Worm (Caenorhabditis elegans) whole organism, mixed stage, embryonic: ENCODE results near the gene asb-1.

Experiments
- M03D4.4 ChIP-seq: sonication (generic microtip); optimal IDR thresholded peaks from 2 replicates; lab custom pipeline; 2017; ENCODE audit warnings: mild to moderate bottlenecking, missing genetic modification characterization, missing compliant biosample characterization
- bed-3 ChIP-seq: fragments of 200-800 bp; sonication (Bioruptor generic); optimal IDR thresholded peaks from 3 replicates; lab custom pipeline; 2018; ENCODE audit warnings: mild to moderate bottlenecking, missing genetic modification characterization, moderate library complexity, missing compliant biosample characterization
- blmp-1 ChIP-seq: fragments of 150-350 bp; optimal IDR thresholded peaks from 2 replicates; lab custom pipeline; 2014; ENCODE audit warnings: missing biosample characterization, missing genetic modification characterization
- ceh-39 ChIP-seq: fragments of 150-350 bp; optimal IDR thresholded peaks from 2 replicates; lab custom pipeline; 2014; ENCODE audit warnings: missing biosample characterization, missing genetic modification characterization
- ceh-43 ChIP-seq: fragments of 200-800 bp; sonication (Bioruptor generic); optimal IDR thresholded peaks from 2 replicates; lab custom pipeline; 2018; ENCODE audit warnings: mild to moderate bottlenecking, missing genetic modification characterization, moderate library complexity, missing compliant biosample characterization
- ces-1 ChIP-seq: fragments of 150-350 bp; optimal IDR thresholded peaks from 2 replicates; lab custom pipeline; 2014; ENCODE audit warnings: missing biosample characterization, missing genetic modification reagents, missing genetic modification characterization
- cnd-1 ChIP-seq: fragments of 200-800 bp; sonication (Bioruptor generic); optimal IDR thresholded peaks from 2 replicates; lab custom pipeline; 2018; ENCODE audit warnings: mild to moderate bottlenecking, missing genetic modification characterization, missing compliant biosample characterization
- drap-1 ChIP-seq: fragments of 200-800 bp; sonication (Bioruptor generic); optimal IDR thresholded peaks from 3 replicates; lab custom pipeline; 2018; ENCODE audit warnings: mild to moderate bottlenecking, missing genetic modification characterization, missing compliant biosample characterization
- elt-3 ChIP-seq: fragments of 150-350 bp; optimal IDR thresholded peaks from 2 replicates; lab custom pipeline; 2014; ENCODE audit warnings: missing biosample characterization, missing genetic modification characterization
- flh-1 ChIP-seq: fragments of 200-800 bp; sonication (Bioruptor generic); optimal IDR thresholded peaks from 2 replicates; lab custom pipeline; 2018; ENCODE audit warnings: mild to moderate bottlenecking, missing genetic modification characterization, moderate library complexity, missing compliant biosample characterization
- ham-2 ChIP-seq: fragments of 200-800 bp; sonication (Bioruptor generic); optimal IDR thresholded peaks from 2 replicates; lab custom pipeline; 2018; ENCODE audit warnings: mild to moderate bottlenecking, missing genetic modification characterization, missing compliant biosample characterization
- hlh-1 ChIP-seq: fragments of 150-350 bp; optimal IDR thresholded peaks from 2 replicates; lab custom pipeline; 2014; ENCODE audit warnings: missing biosample characterization, missing genetic modification reagents, missing genetic modification characterization
- lin-32 ChIP-seq: fragments of 200-800 bp; sonication (Bioruptor generic); optimal IDR thresholded peaks from 2 replicates; lab custom pipeline; 2018; ENCODE audit warnings: mild to moderate bottlenecking, missing genetic modification characterization, missing compliant biosample characterization
- mab-5 ChIP-seq: fragments of 150-350 bp; optimal IDR thresholded peaks from 2 replicates; lab custom pipeline; 2014; ENCODE audit warnings: missing biosample characterization, missing genetic modification characterization
- mep-1 ChIP-seq: fragments of 150-350 bp; optimal IDR thresholded peaks from 2 replicates; lab custom pipeline; 2017; ENCODE audit warnings: missing biosample characterization, missing genetic modification reagents, missing genetic modification characterization, inconsistent platforms
- mls-2 ChIP-seq: sonication (generic microtip); optimal IDR thresholded peaks from 2 replicates; lab custom pipeline; 2016; ENCODE audit warnings: mild to moderate bottlenecking, missing genetic modification characterization, moderate library complexity, missing compliant biosample characterization
- nhr-12 ChIP-seq: fragments of 150-350 bp; optimal IDR thresholded peaks from 2 replicates; lab custom pipeline; 2014; ENCODE audit warnings: missing biosample characterization, missing genetic modification characterization
- nhr-2 ChIP-seq: fragments of 150-350 bp; optimal IDR thresholded peaks from 2 replicates; lab custom pipeline; 2014; ENCODE audit warnings: missing biosample characterization, missing genetic modification characterization
- nhr-237 ChIP-seq: fragments of 150-350 bp; optimal IDR thresholded peaks from 2 replicates; lab custom pipeline; 2014; ENCODE audit warnings: missing biosample characterization, missing genetic modification characterization
- nhr-28 ChIP-seq: fragments of 150-350 bp; optimal IDR thresholded peaks from 2 replicates; lab custom pipeline; 2014; ENCODE audit warnings: missing biosample characterization, missing genetic modification characterization
- nhr-76 ChIP-seq: sonication (generic microtip); optimal IDR thresholded peaks from 2 replicates; lab custom pipeline; 2017; ENCODE audit warnings: missing biosample characterization, missing genetic modification characterization
- pha-4 ChIP-seq: fragments of 150-350 bp; optimal IDR thresholded peaks from 2 replicates; lab custom pipeline; 2018; ENCODE audit warnings: missing biosample characterization, missing genetic modification reagents, missing genetic modification characterization
- sem-2 ChIP-seq: fragments of 200-800 bp; sonication (Bioruptor generic); optimal IDR thresholded peaks from 2 replicates; lab custom pipeline; 2018; ENCODE audit warnings: mild to moderate bottlenecking, missing genetic modification characterization, missing compliant biosample characterization
- snpc-4 ChIP-seq: fragments of 150-350 bp; optimal IDR thresholded peaks from 2 replicates; lab custom pipeline; 2014; ENCODE audit warnings: missing biosample characterization, missing genetic modification characterization
- sptf-1 ChIP-seq: sonication (generic microtip); optimal IDR thresholded peaks from 2 replicates; lab custom pipeline; 2017; ENCODE audit warnings: mild to moderate bottlenecking, missing genetic modification characterization, moderate library complexity, missing compliant biosample characterization
- tbx-8 ChIP-seq: fragments of 200-800 bp; sonication (Bioruptor generic); optimal IDR thresholded peaks from 2 replicates; lab custom pipeline; 2018; ENCODE audit warnings: mild to moderate bottlenecking, missing genetic modification characterization, moderate library complexity, missing compliant biosample characterization
- unc-120 ChIP-seq: sonication (generic microtip); optimal IDR thresholded peaks from 2 replicates; lab custom pipeline; 2017; ENCODE audit warnings: missing genetic modification characterization, missing compliant biosample characterization; ENCODE audit not compliant: poor library complexity, severe bottlenecking
- ztf-11 ChIP-seq: fragments of 150-350 bp; optimal IDR thresholded peaks from 2 replicates; lab custom pipeline; 2014; ENCODE audit warnings: missing biosample characterization, missing genetic modification characterization

asb-1 gene

DNA sequence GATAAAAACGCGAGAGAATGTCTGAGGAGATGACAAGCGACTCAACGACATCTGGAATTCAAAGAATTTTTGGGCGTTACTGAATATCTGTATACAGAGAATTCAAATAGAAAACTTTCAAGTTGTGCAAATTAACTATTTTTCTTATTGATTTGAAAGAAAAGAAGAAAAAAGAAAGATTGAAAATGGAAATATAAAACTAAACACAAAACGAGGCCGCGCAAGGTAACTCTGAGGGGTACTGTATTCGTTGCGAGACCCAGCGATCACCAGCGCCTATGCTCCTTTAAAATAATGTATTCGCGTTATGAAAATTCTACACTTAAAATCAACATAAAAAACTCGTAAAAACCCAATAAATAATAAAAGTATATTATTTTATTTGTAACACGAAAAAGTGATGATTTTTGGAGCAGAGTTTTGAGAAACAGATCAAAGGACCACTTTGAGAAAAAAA, at the start of gene asb-1:
Gene asb-1, minus strand, starts transcription at position 51 of the 457 bp plus-strand sequence.
- TF ChIP-seq bed-3 (GFP tag; lab: Kevin White, UChicago) (no peak), elt-3 (tag; lab: Kevin White, UChicago) (no peak), snpc-4 (tag; lab: Kevin White, UChicago) (no peak), unc-120 (no peak), ztf-11 (no peak), mls-2 (tag; lab: Kevin White, UChicago) (no peak), ceh-39 (no peak), mep-1 (no peak), mab-5 (tag; lab: Kevin White, UChicago) (no peak)
- TF ChIP-seq, all 35 proteins: peak for 0

DNA sequence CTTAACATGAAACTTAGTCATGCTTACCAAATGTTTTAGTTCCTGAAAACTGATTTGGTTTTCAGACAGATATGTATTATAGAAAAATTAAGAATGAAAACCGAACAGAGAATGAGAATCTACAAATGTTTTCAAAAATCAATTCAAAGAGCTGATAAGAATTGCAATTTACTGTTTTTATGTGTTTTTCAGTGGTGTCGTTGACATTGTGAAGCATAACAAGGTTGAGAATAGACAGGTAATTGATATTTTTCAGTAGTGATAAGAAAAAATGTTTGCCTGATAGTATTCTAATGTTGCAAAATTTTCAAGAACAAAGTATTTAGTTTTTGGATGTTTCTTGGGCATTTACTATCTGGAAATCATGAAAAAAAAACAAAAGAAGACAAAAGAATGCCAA, 47.6 kb upstream of the asb-1 start, which contains the start of gene pfas-1:
Gene pfas-1, minus strand, starts transcription at position 49 of the 400 bp plus-strand sequence.
- TF ChIP-seq mls-2 (tag; lab: Kevin White, UChicago) (no peak), elt-3 (tag; lab: Kevin White, UChicago) (no peak), nhr-12 (tag; lab: Kevin White, UChicago) (no peak), sptf-1 (tag; lab: Kevin White, UChicago) (no peak), tbx-8 (GFP tag; lab: Kevin White, UChicago) (no peak), lin-32 (GFP tag; lab: Kevin White, UChicago) (no peak), blmp-1 (tag; lab: Kevin White, UChicago) (no peak), ces-1 (GFP tag; lab: Kevin White, UChicago) (no peak), nhr-28 (tag; lab: Kevin White, UChicago) (no peak), flh-1 (GFP tag; lab: Kevin White, UChicago) (no peak), hlh-1 (tag; lab: Kevin White, UChicago) (no peak)

DNA sequence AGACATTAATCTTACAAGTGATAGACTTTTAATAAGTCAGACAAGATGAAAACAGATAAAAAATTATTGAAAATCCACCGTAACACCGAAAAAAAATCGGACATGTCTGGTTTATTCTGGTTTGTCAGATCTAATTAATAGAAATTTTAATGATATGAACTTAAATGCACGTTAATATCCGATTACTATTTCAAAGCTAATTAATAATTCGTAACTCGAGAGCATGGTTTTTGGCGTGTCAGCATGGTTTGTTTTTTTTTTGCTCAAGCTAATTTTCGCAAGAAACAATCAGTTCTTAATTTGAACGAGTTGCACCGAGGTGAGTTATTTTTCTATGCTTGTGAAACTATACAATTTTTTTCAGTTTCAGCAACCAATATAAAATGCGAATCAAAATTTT, 39.3 kb upstream of the asb-1 start, which contains the start of gene clec-153:
Gene clec-153, plus strand, starts transcription at position 301 of the 400 bp plus-strand sequence.
- no peak for TF ChIP-seq nhr-12 (tag; lab: Kevin White, UChicago)

DNA sequence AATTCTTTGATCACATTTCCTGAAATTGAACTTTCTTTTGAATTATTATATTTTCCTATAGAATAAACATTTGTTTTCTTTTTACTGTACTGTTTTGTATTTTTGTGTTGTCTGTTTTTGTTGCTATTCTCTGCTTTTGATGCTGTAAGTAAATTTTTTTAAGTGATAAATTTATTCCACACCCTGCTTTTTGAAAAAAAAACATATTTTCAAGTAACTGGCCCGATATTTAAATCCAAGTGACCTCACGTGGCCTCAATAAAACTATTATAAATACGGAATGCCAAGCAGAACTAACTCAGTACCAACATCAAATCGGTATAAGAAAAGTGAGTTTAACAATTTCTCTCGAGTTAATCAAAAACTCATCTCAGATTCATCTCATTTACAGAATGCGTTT, 32.5 kb upstream of the asb-1 start, which contains the start of gene clec-151:
Gene clec-151, plus strand, starts transcription at position 301 of the 400 bp plus-strand sequence.
- no peak for TF ChIP-seq ceh-43
- TF ChIP-seq mep-1, result no peak

DNA sequence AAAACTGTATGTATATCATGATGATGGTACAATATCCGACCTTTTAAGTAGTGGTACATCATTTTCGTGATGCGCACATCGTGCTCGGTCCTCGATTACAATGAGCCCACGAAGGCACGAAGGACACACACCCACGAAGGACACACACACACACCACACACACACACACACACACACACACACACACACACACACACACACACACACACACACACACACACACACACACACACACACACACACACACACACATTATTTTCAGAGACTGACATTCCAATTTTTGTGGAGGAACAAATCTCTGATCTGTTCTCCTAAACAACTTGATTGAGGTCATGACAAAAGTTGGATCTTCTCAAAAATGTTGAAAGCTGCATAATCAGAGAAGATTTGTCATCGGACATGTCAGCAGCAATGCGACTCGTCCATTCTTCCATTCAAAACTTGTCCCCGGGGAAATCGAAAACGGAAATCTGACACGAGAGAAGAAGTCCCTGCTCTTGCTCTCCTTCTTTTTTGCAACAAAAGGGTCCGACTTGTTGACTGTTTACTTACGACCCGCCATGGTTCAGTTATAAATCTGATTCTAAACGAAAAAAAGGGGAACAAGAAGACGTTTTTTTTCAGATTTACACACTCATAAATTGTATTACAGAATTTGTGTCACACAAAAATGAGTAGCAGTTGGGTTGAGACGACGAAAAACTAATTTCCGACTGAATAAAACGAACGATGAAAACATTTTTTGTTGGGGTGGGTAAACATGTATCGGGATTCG, 30.7 kb upstream of the asb-1 start:
- TF ChIP-seq ham-2, result no peak
- TF ChIP-seq nhr-2, result no peak
- TF ChIP-seq pha-4 (tag; lab: Kevin White, UChicago), result no peak
- TF ChIP-seq drap-1 (GFP tag; lab: Kevin White, UChicago), result peak; percentile 28
- peak; percentile 53 for TF ChIP-seq sem-2 (GFP tag; lab: Kevin White, UChicago)
- TF ChIP-seq hlh-1 (tag; lab: Kevin White, UChicago), result no peak
- peak; percentile 37 for TF ChIP-seq cnd-1 (tag; lab: Kevin White, UChicago)
- TF ChIP-seq M03D4.4 (tag; lab: Kevin White, UChicago), result peak; percentile 52
- no peak for TF ChIP-seq nhr-76 (tag; lab: Kevin White, UChicago)
- TF ChIP-seq unc-120, result no peak
- no peak for TF ChIP-seq ces-1 (GFP tag; lab: Kevin White, UChicago)
- no peak for TF ChIP-seq tbx-8 (GFP tag; lab: Kevin White, UChicago)
- TF ChIP-seq nhr-237 (tag; lab: Kevin White, UChicago), result no peak
- TF ChIP-seq lin-32 (GFP tag; lab: Kevin White, UChicago), result no peak
- no peak for TF ChIP-seq mls-2 (tag; lab: Kevin White, UChicago)
- no peak for TF ChIP-seq snpc-4 (tag; lab: Kevin White, UChicago)
- TF ChIP-seq ztf-11, result no peak
